Worm (Caenorhabditis elegans) whole organism, young adult: ENCODE results near the gene mlt-9.

Experiments
- D2030.7 ChIP-seq: fragments of 200-800 bp; sonication (Bioruptor generic); IDR thresholded peaks from 2 replicates; pipeline ENCODE4 v1.3.6; 2022; ENCODE audit warnings: missing genetic modification reagents, missing genetic modification characterization, missing compliant biosample characterization
- F33H1.4 ChIP-seq: fragments of 200-800 bp; sonication (Bioruptor generic); IDR thresholded peaks from 2 replicates; pipeline ENCODE4 v1.3.6; 2022; ENCODE audit warnings: missing genetic modification reagents, missing genetic modification characterization, missing compliant biosample characterization
- F39B2.1 ChIP-seq: fragments of 200-800 bp; sonication (Bioruptor generic); IDR thresholded peaks from 2 replicates; pipeline ENCODE4 v1.3.6; 2022; ENCODE audit warnings: missing genetic modification reagents, missing genetic modification characterization, missing compliant biosample characterization
- F49E8.2 ChIP-seq: sonication (generic microtip); optimal IDR thresholded peaks from 3 replicates; lab custom pipeline; 2017; ENCODE audit warnings: missing genetic modification characterization, mild to moderate bottlenecking, missing compliant biosample characterization, antibody characterized with exemption, moderate library complexity; ENCODE audit not compliant: insufficient read depth
- K12H6.12 ChIP-seq: fragments of 200-800 bp; sonication (Bioruptor generic); optimal IDR thresholded peaks from 2 replicates; lab custom pipeline; 2018; ENCODE audit warnings: mild to moderate bottlenecking, missing genetic modification characterization, missing compliant biosample characterization
- T07F8.4 ChIP-seq: sonication (generic microtip); optimal IDR thresholded peaks from 2 replicates; lab custom pipeline; 2016; ENCODE audit warnings: mild to moderate bottlenecking, missing genetic modification characterization, moderate library complexity, missing compliant biosample characterization
- Y79H2A.3 ChIP-seq: fragments of 200-800 bp; sonication (Bioruptor generic); conservative IDR thresholded peaks from 2 replicates; pipeline ENCODE4 v1.3.6; 2022; ENCODE audit warnings: missing genetic modification reagents, missing genetic modification characterization, missing compliant biosample characterization
- Y95B8A.8 ChIP-seq: fragments of 200-800 bp; sonication (Bioruptor generic); IDR thresholded peaks from 2 replicates; pipeline ENCODE4 v1.3.6; 2022; ENCODE audit warnings: missing genetic modification reagents, missing genetic modification characterization, missing compliant biosample characterization
- atf-7 ChIP-seq: sonication (generic microtip); optimal IDR thresholded peaks from 2 replicates; lab custom pipeline; 2017; ENCODE audit warnings: mild to moderate bottlenecking, missing genetic modification characterization, missing compliant biosample characterization
- attf-6 ChIP-seq: fragments of 200-800 bp; sonication (Bioruptor generic); IDR thresholded peaks from 2 replicates; pipeline ENCODE4 v1.3.6; 2022; ENCODE audit warnings: missing genetic modification reagents, missing genetic modification characterization, missing compliant biosample characterization
- bed-2 ChIP-seq: fragments of 200-800 bp; sonication (Bioruptor generic); IDR thresholded peaks from 2 replicates; pipeline ENCODE4 v1.3.6; 2022; ENCODE audit warnings: missing genetic modification reagents, missing genetic modification characterization, missing compliant biosample characterization
- cebp-2 ChIP-seq: fragments of 200-800 bp; sonication (Bioruptor generic); IDR thresholded peaks from 2 replicates; pipeline ENCODE4 v1.3.6; 2022; ENCODE audit warnings: missing genetic modification characterization, missing compliant biosample characterization
- ceh-40 ChIP-seq: fragments of 200-800 bp; sonication (Bioruptor generic); IDR thresholded peaks from 2 replicates; pipeline ENCODE4 v1.3.6; 2022; ENCODE audit warnings: missing genetic modification characterization, missing compliant biosample characterization
- ceh-91 ChIP-seq: fragments of 200-800 bp; sonication (Bioruptor generic); IDR thresholded peaks from 2 replicates; pipeline ENCODE4 v1.3.6; 2022; ENCODE audit warnings: missing genetic modification reagents, missing genetic modification characterization, missing compliant biosample characterization
- dox-1 ChIP-seq: fragments of 200-800 bp; sonication (Bioruptor generic); IDR thresholded peaks from 2 replicates; pipeline ENCODE4 v1.3.6; 2022; ENCODE audit warnings: missing genetic modification reagents, missing genetic modification characterization, missing compliant biosample characterization
- dpff-1 ChIP-seq: sonication (generic microtip); optimal IDR thresholded peaks from 2 replicates; lab custom pipeline; 2017; ENCODE audit warnings: mild to moderate bottlenecking, missing genetic modification characterization, missing compliant biosample characterization
- efl-1 ChIP-seq: fragments of 150-350 bp; optimal IDR thresholded peaks from 2 replicates; lab custom pipeline; 2014; ENCODE audit warnings: missing biosample characterization, missing genetic modification reagents, missing genetic modification characterization
- egrh-3 ChIP-seq: fragments of 200-800 bp; sonication (Bioruptor generic); IDR thresholded peaks from 2 replicates; pipeline ENCODE4 v1.3.6; 2022; ENCODE audit warnings: missing genetic modification reagents, missing genetic modification characterization, missing compliant biosample characterization
- ekl-4 ChIP-seq: fragments of 200-800 bp; sonication (Bioruptor generic); IDR thresholded peaks from 2 replicates; pipeline ENCODE4 v1.3.6; 2022; ENCODE audit warnings: missing genetic modification reagents, missing genetic modification characterization, missing compliant biosample characterization
- gei-17 ChIP-seq: fragments of 200-800 bp; sonication (Bioruptor generic); optimal IDR thresholded peaks from 2 replicates; lab custom pipeline; 2018; ENCODE audit warnings: mild to moderate bottlenecking, missing genetic modification characterization, missing compliant biosample characterization
- hmg-20 ChIP-seq: fragments of 200-800 bp; sonication (Bioruptor generic); IDR thresholded peaks from 2 replicates; pipeline ENCODE4 v1.3.6; 2022; ENCODE audit warnings: missing genetic modification reagents, missing genetic modification characterization, missing compliant biosample characterization
- lir-1 ChIP-seq: fragments of 200-800 bp; sonication (Bioruptor generic); conservative IDR thresholded peaks from 2 replicates; pipeline ENCODE4 v1.3.6; 2022; ENCODE audit warnings: missing genetic modification reagents, missing genetic modification characterization, missing compliant biosample characterization
- lsy-27 ChIP-seq: sonication (generic microtip); optimal IDR thresholded peaks from 2 replicates; lab custom pipeline; 2017; ENCODE audit warnings: missing genetic modification characterization, mild to moderate bottlenecking, missing compliant biosample characterization, antibody characterized with exemption, missing genotype, borderline replicate concordance; ENCODE audit not compliant: insufficient read depth
- madf-10 ChIP-seq: sonication (generic microtip); optimal IDR thresholded peaks from 2 replicates; lab custom pipeline; 2016; ENCODE audit warnings: mild to moderate bottlenecking, missing genetic modification characterization, missing compliant biosample characterization
- mxl-1 ChIP-seq: sonication (generic microtip); optimal IDR thresholded peaks from 2 replicates; lab custom pipeline; 2016; ENCODE audit warnings: missing genetic modification characterization, missing compliant biosample characterization
- nfya-2 ChIP-seq: fragments of 200-800 bp; sonication (Bioruptor generic); IDR thresholded peaks from 2 replicates; pipeline ENCODE4 v1.3.6; 2022; ENCODE audit warnings: missing genetic modification reagents, missing genetic modification characterization, missing compliant biosample characterization
- nhr-120 ChIP-seq: fragments of 200-800 bp; sonication (Bioruptor generic); IDR thresholded peaks from 2 replicates; pipeline ENCODE4 v1.3.6; 2022; ENCODE audit warnings: missing genetic modification characterization, missing compliant biosample characterization
- nhr-179 ChIP-seq: sonication (generic microtip); optimal IDR thresholded peaks from 2 replicates; lab custom pipeline; 2016; ENCODE audit warnings: mild to moderate bottlenecking, missing genetic modification characterization, missing compliant biosample characterization
- sdz-38 ChIP-seq: sonication (generic microtip); optimal IDR thresholded peaks from 2 replicates; lab custom pipeline; 2016; ENCODE audit warnings: missing genotype, missing genetic modification characterization, missing compliant biosample characterization
- snpc-1.1 ChIP-seq: sonication (generic microtip); optimal IDR thresholded peaks from 2 replicates; lab custom pipeline; 2017; ENCODE audit warnings: missing genetic modification characterization, mild to moderate bottlenecking, missing compliant biosample characterization, antibody characterized with exemption, moderate library complexity, missing genotype, missing genetic modification reagents; ENCODE audit not compliant: insufficient read depth
- tlf-1 ChIP-seq: fragments of 200-800 bp; sonication (Bioruptor generic); optimal IDR thresholded peaks from 2 replicates; lab custom pipeline; 2018; ENCODE audit warnings: mild to moderate bottlenecking, missing genetic modification characterization, missing compliant biosample characterization
- unc-130 ChIP-seq: sonication (generic microtip); optimal IDR thresholded peaks from 2 replicates; lab custom pipeline; 2016; ENCODE audit warnings: missing genetic modification reagents, missing genetic modification characterization, missing compliant biosample characterization
- xnd-1 ChIP-seq: sonication (generic microtip); optimal IDR thresholded peaks from 2 replicates; lab custom pipeline; 2016; ENCODE audit warnings: missing genotype, missing genetic modification reagents, missing genetic modification characterization, missing compliant biosample characterization
- zfh-2 ChIP-seq: fragments of 200-800 bp; sonication (Bioruptor generic); conservative IDR thresholded peaks from 2 replicates; pipeline ENCODE4 v1.3.6; 2022; ENCODE audit warnings: missing genetic modification reagents, missing genetic modification characterization, missing compliant biosample characterization
- ztf-22 ChIP-seq: fragments of 200-800 bp; sonication (Bioruptor generic); optimal IDR thresholded peaks from 2 replicates; lab custom pipeline; 2018; ENCODE audit warnings: mild to moderate bottlenecking, missing genetic modification characterization, moderate library complexity, missing compliant biosample characterization
- ztf-25 ChIP-seq: fragments of 200-800 bp; sonication (Bioruptor generic); IDR thresholded peaks from 2 replicates; pipeline ENCODE4 v1.3.6; 2022; ENCODE audit warnings: missing genetic modification reagents, missing genetic modification characterization, missing compliant biosample characterization
- ztf-3 ChIP-seq: fragments of 200-800 bp; sonication (Bioruptor generic); optimal IDR thresholded peaks from 2 replicates; lab custom pipeline; 2018; ENCODE audit warnings: mild to moderate bottlenecking, missing genetic modification characterization, missing compliant biosample characterization

The mlt-9 gene

DNA sequence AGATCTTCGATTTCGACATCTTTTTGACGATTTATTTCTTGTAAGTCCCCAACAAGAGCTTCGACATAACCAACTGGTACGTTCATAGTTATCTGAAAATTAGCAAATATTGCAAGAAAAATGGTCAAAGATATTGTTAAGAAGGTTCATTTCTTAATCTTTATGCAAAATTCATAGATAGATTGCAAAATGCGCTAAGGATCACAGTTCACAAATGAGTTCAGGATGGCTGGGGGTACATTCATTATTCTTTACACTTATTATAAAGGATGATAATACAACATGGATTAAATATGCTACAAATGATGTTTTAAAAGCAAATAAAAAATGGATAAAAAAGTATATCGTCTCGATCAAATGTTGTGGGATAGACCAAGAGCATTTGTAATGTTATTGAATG, 50.9 kb downstream of the mlt-9 start, which contains the start of gene H03G16.5:
H03G16.5 (minus strand) TSS at position 101 of the 400 bp plus-strand sequence.
- TF ChIP-seq D2030.7 (GFP tag; lab: Robert Waterston, UW) (no peak), efl-1 (GFP tag; lab: Kevin White, UChicago) (no peak), hmg-20 (GFP tag; lab: Robert Waterston, UW) (no peak), lsy-27 (no peak), attf-6 (no peak), zfh-2 (GFP tag; lab: Robert Waterston, UW) (no peak), nfya-2 (GFP tag; lab: Robert Waterston, UW) (no peak), snpc-1.1 (tag; lab: Kevin White, UChicago) (no peak), atf-7 (tag; lab: Kevin White, UChicago) (no peak), K12H6.12 (tag; lab: Kevin White, UChicago) (no peak), dox-1 (GFP tag; lab: Robert Waterston, UW) (no peak), ceh-91 (GFP tag; lab: Robert Waterston, UW) (no peak), mxl-1 (tag; lab: Kevin White, UChicago) (no peak), F39B2.1 (GFP tag; lab: Robert Waterston, UW) (no peak), cebp-2 (GFP tag; lab: Robert Waterston, UW) (no peak), nhr-179 (tag; lab: Kevin White, UChicago) (no peak)
- TF ChIP-seq, all 124 proteins: peak for 0

DNA sequence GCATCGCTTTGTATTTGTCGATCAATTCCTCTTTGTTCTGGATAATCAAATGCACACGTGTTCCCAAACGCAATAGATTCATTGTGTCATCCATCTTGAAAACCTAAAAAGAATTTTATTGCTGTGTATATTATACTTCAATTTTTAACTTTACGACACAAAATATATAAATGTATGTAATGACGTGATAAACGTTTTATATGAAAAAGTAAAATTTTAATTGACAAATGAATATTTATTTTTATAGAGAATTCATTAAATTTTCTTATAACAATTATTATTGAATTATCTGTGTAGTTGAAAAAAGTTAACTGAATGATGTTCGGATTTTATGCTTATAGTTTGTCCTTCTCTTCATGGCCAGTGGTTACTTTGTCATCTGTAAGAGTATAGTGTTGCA, 51.7 kb downstream of the mlt-9 start, which contains the start of gene H03G16.7:
H03G16.7 (minus strand) TSS at position 101 of the 400 bp plus-strand sequence.
- TF ChIP-seq ztf-22 (GFP tag; lab: Kevin White, UChicago) (no peak), xnd-1 (tag; lab: Kevin White, UChicago) (no peak), unc-130 (GFP tag; lab: Kevin White, UChicago) (no peak), ceh-40 (GFP tag; lab: Robert Waterston, UW) (no peak), T07F8.4 (tag; lab: Kevin White, UChicago) (no peak), nhr-120 (no peak), egrh-3 (no peak), zfh-2 (GFP tag; lab: Robert Waterston, UW) (no peak), sdz-38 (tag; lab: Kevin White, UChicago) (no peak)

ce11 chrX:15053223-15053933, 54.2 kb downstream of the mlt-9 start, which contains the start of gene H03G16.1:
H03G16.1 (plus strand) TSS chrX:15053883.
- TF ChIP-seq nfya-2 (GFP tag; lab: Robert Waterston, UW) (no peak), snpc-1.1 (tag; lab: Kevin White, UChicago) (no peak), lir-1 (GFP tag; lab: Robert Waterston, UW) (no peak)

DNA sequence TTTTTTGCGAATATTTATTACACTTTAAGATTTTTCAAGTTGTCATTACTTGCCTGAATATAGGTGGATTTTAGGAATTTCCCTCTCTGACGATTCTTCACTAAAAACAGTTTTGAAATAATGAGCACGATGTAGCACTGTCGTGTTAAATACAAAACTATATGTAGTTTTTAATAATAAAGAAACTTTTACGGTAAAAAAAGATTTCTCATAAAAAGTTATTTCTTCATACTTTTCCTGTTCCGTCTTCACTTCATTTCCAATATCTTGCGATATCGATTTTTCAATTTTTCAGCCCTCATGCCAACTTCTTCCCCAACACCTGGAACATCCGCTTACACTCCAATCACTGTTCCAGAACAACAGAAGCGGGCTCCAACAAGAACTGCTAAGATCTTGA, 55.2 kb downstream of the mlt-9 start, which contains the start of gene H03G16.6:
H03G16.6 (plus strand) TSS at position 301 of the 400 bp plus-strand sequence.
- no peak for TF ChIP-seq dpff-1 (tag; lab: Kevin White, UChicago)
- TF ChIP-seq ekl-4 (GFP tag; lab: Robert Waterston, UW): no peak
- no peak for TF ChIP-seq cebp-2 (GFP tag; lab: Robert Waterston, UW)
- no peak for TF ChIP-seq ztf-22 (GFP tag; lab: Kevin White, UChicago)
- no peak for TF ChIP-seq madf-10 (tag; lab: Kevin White, UChicago)
- no peak for TF ChIP-seq F49E8.2 (tag; lab: Kevin White, UChicago)
- TF ChIP-seq gei-17 (GFP tag; lab: Kevin White, UChicago): no peak
- TF ChIP-seq F33H1.4 (GFP tag; lab: Robert Waterston, UW): no peak
- TF ChIP-seq bed-2 (GFP tag; lab: Robert Waterston, UW): no peak
- no peak for TF ChIP-seq nhr-120
- TF ChIP-seq Y95B8A.8 (GFP tag; lab: Robert Waterston, UW): no peak
- TF ChIP-seq ztf-3 (GFP tag; lab: Kevin White, UChicago): no peak
- TF ChIP-seq ztf-25: no peak
- no peak for TF ChIP-seq Y79H2A.3
- no peak for TF ChIP-seq tlf-1
